Worm (Caenorhabditis elegans): ENCODE measurements around the gene Y57G11A.2.

- TF ChIP-seq klf-2 (GFP tag; conservative IDR thresholded peaks at IDR 0.05) (no peak), cog-1 (tag; optimal IDR thresholded peaks at IDR 0.05) (no peak), ztf-23 (GFP tag; IDR thresholded peaks at IDR 0.05) (no peak), flt-1 (GFP tag; IDR thresholded peaks at IDR 0.05) (no peak), ztf-29 (GFP tag; IDR thresholded peaks at IDR 0.05) (no peak), tab-1 (GFP tag; IDR thresholded peaks at IDR 0.05) (no peak), ref-1 (GFP tag; conservative IDR thresholded peaks at IDR 0.05) (no peak)
Observed at ce11 chrIV:14515162-14515561, 4.2 kb downstream of the Y57G11A.2 start.
